Worm (Caenorhabditis elegans): ENCODE data around the gene nhr-38.

- TF ChIP-seq hlh-1 (tag; optimal IDR thresholded peaks at IDR 0.05) = no peak
- TF ChIP-seq ztf-11 (tag; optimal IDR thresholded peaks at IDR 0.05) = no peak
- no peak for TF ChIP-seq lsy-2 (tag; optimal IDR thresholded peaks at IDR 0.05)
- TF ChIP-seq nhr-12 (tag; optimal IDR thresholded peaks at IDR 0.05) = no peak
- no peak for TF ChIP-seq elt-1 (tag; optimal IDR thresholded peaks at IDR 0.05; ENCODE audit: borderline replicate concordance, insufficient read depth)
- TF ChIP-seq mep-1 (tag; optimal IDR thresholded peaks at IDR 0.05) = no peak
- no peak for TF ChIP-seq nhr-76 (tag; optimal IDR thresholded peaks at IDR 0.05)
- TF ChIP-seq unc-62 (GFP tag; optimal IDR thresholded peaks at IDR 0.05) = no peak
- TF ChIP-seq pha-4 (tag; optimal IDR thresholded peaks at IDR 0.05) = no peak
- TF ChIP-seq lin-13 (tag; optimal IDR thresholded peaks at IDR 0.05) = no peak
- no peak for TF ChIP-seq elt-3 (tag; optimal IDR thresholded peaks at IDR 0.05)
- TF ChIP-seq nhr-28 (tag; optimal IDR thresholded peaks at IDR 0.05) = no peak
Measured at ce11 chrIV:9739001-9739400, 29.0 kb downstream of the nhr-38 start.

Data from whole organism, mixed stage, embryonic.